Fruit fly (Drosophila melanogaster): ENCODE measurements around the gene CG9168.

CG9168 gene

dm6 chr3L:1376014-1376745 lies 34.7 kb upstream of the CG9168 start (continued):
- TF ChIP-seq HmgZ (tag; optimal IDR thresholded peaks at IDR 0.05): peak; percentile 14
- TF ChIP-seq Doc3 (GFP tag; IDR thresholded peaks at IDR 0.05; ENCODE audit: partially characterized antibody): peak; percentile 74
- TF ChIP-seq Hmx (GFP tag; optimal IDR thresholded peaks at IDR 0.05): no peak
- peak; percentile 52; the same call in 2 of the 3 replicates for TF ChIP-seq CG34224 (GFP tag; IDR thresholded peaks at IDR 0.05; ENCODE audit: partially characterized antibody)
- TF ChIP-seq CG12769 (tag; optimal IDR thresholded peaks at IDR 0.05): peak; percentile 56
- peak; percentile 14 for TF ChIP-seq jing (GFP tag; optimal IDR thresholded peaks at IDR 0.05)
- TF ChIP-seq ERR (GFP tag; optimal IDR thresholded peaks at IDR 0.05): no peak
- 0 out of 3 replicates have a peak, but pooled peaks have one; percentile 52 for TF ChIP-seq HLH4C (GFP tag; IDR thresholded peaks at IDR 0.05; ENCODE audit: partially characterized antibody)
- TF ChIP-seq fd96Cb (tag; optimal IDR thresholded peaks at IDR 0.05): peak; percentile 37
- TF ChIP-seq Sox102F (GFP tag; optimal IDR thresholded peaks at IDR 0.05): peak; percentile 78
- TF ChIP-seq Drgx (GFP tag; IDR thresholded peaks at IDR 0.05): peak; percentile 83
- TF ChIP-seq Nf-YB (GFP tag; optimal IDR thresholded peaks at IDR 0.05): peak; percentile 21
- TF ChIP-seq pum (GFP tag; optimal IDR thresholded peaks at IDR 0.05): peak; percentile 17
- TF ChIP-seq Ets65A (GFP tag): peak; percentile 78
- TF ChIP-seq B-H2 (GFP tag; optimal IDR thresholded peaks at IDR 0.05): no peak
- TF ChIP-seq Side (GFP tag; optimal IDR thresholded peaks at IDR 0.05): peak; percentile 10
- peak; percentile 61 for TF ChIP-seq Scr (GFP tag; IDR thresholded peaks at IDR 0.05; ENCODE audit: partially characterized antibody)
- TF ChIP-seq CG6689 (GFP tag; IDR thresholded peaks at IDR 0.05): peak; percentile 60
- TF ChIP-seq CG4707 (GFP tag; optimal IDR thresholded peaks at IDR 0.05): peak; percentile 2
- TF ChIP-seq hb (GFP tag; IDR thresholded peaks at IDR 0.05; ENCODE audit: partially characterized antibody): peak; percentile 76
- TF ChIP-seq CG30403 (GFP tag; optimal IDR thresholded peaks at IDR 0.05): peak; percentile 61
- peak; percentile 69 for TF ChIP-seq dysf (GFP tag; IDR thresholded peaks at IDR 0.05)
- TF ChIP-seq CG14860 (GFP tag; IDR thresholded peaks at IDR 0.05; ENCODE audit: partially characterized antibody): peak; percentile 59; the same call in 2 of the 3 replicates
- TF ChIP-seq Asciz (GFP tag; optimal IDR thresholded peaks at IDR 0.05): peak; percentile 35
- TF ChIP-seq CG11085 (GFP tag; IDR thresholded peaks at IDR 0.05): no peak
- TF ChIP-seq gt (GFP tag; IDR thresholded peaks at IDR 0.05): no peak
- peak; percentile 36 for TF ChIP-seq Dad (GFP tag; optimal IDR thresholded peaks at IDR 0.05)
- peak; percentile 12 for TF ChIP-seq btn (GFP tag; optimal IDR thresholded peaks at IDR 0.05)
- peak; percentile 50 for TF ChIP-seq CG1647 (GFP tag; optimal IDR thresholded peaks at IDR 0.05)
- no peak for TF ChIP-seq Myb (GFP tag; optimal IDR thresholded peaks at IDR 0.05)
- peak; percentile 69 for TF ChIP-seq E2f1 (GFP tag; IDR thresholded peaks at IDR 0.05)
- peak; percentile 65; the same call in 2 of the 3 replicates for TF ChIP-seq ken (GFP tag; IDR thresholded peaks at IDR 0.05)
- peak; percentile 26; the same call in 1 of the 2 replicates for TF ChIP-seq CG32772 (GFP tag; IDR thresholded peaks at IDR 0.05)
- TF ChIP-seq nmo (GFP tag; optimal IDR thresholded peaks at IDR 0.05): peak; percentile 52
- TF ChIP-seq ewg (GFP tag; optimal IDR thresholded peaks at IDR 0.05): peak; percentile 42
- TF ChIP-seq CG5245 (GFP tag; optimal IDR thresholded peaks at IDR 0.05): no peak
- peak; percentile 46 for TF ChIP-seq Camta (GFP tag; optimal IDR thresholded peaks at IDR 0.05)
- TF ChIP-seq CG6254 (GFP tag; optimal IDR thresholded peaks at IDR 0.05): peak; percentile 22
- TF ChIP-seq bsh (GFP tag; optimal IDR thresholded peaks at IDR 0.05): peak; percentile 49 to 71
- TF ChIP-seq CG9727 (GFP tag; optimal IDR thresholded peaks at IDR 0.05): no peak
- TF ChIP-seq CG4424 (GFP tag; optimal IDR thresholded peaks at IDR 0.05): peak; percentile 31
- TF ChIP-seq Gug (GFP tag; IDR thresholded peaks at IDR 0.05): peak; percentile 32; the same call in 1 of the 4 replicates
- peak; percentile 66 for TF ChIP-seq unpg (GFP tag; optimal IDR thresholded peaks at IDR 0.05)
- peak; percentile 82 for TF ChIP-seq sna (GFP tag; IDR thresholded peaks at IDR 0.05; ENCODE audit: partially characterized antibody)
- no peak for TF ChIP-seq CG15514 (GFP tag; optimal IDR thresholded peaks at IDR 0.05)
- TF ChIP-seq Med (GFP tag): peak; percentile 79
- TF ChIP-seq Jarid2 (GFP tag; optimal IDR thresholded peaks at IDR 0.05): no peak
- TF ChIP-seq zen2 (GFP tag; IDR thresholded peaks at IDR 0.05; ENCODE audit: partially characterized antibody): peak; percentile 35; the same call in 1 of the 3 replicates

All from whole organism, embryonic.